Fruit fly (Drosophila melanogaster) whole organism, wandering third instar larva: Measurements from ENCODE around the gene CG2854.

Experiments used
- foxo ChIP-seq, 2 experiments: fragments of 200-800 bp; sonication (Bioruptor generic); optimal IDR thresholded peaks; 2 replicates in 1 of 2; 3 replicates in 1 of 2; lab custom pipeline; 2016 to 2017; ENCODE audit warnings: missing biosample characterization in 2 of 2, missing genetic modification characterization in 2 of 2
- psq ChIP-seq: fragments of 200-800 bp; sonication (Bioruptor generic); optimal IDR thresholded peaks from 3 replicates; lab custom pipeline; 2017; ENCODE audit warnings: missing biosample characterization, mild to moderate bottlenecking, missing genetic modification characterization, moderate library complexity
- woc ChIP-seq: sonication (Bioruptor generic); optimal IDR thresholded peaks from 2 replicates; lab custom pipeline; 2016; ENCODE audit warnings: missing biosample characterization, mild to moderate bottlenecking, missing genetic modification characterization

DNA sequence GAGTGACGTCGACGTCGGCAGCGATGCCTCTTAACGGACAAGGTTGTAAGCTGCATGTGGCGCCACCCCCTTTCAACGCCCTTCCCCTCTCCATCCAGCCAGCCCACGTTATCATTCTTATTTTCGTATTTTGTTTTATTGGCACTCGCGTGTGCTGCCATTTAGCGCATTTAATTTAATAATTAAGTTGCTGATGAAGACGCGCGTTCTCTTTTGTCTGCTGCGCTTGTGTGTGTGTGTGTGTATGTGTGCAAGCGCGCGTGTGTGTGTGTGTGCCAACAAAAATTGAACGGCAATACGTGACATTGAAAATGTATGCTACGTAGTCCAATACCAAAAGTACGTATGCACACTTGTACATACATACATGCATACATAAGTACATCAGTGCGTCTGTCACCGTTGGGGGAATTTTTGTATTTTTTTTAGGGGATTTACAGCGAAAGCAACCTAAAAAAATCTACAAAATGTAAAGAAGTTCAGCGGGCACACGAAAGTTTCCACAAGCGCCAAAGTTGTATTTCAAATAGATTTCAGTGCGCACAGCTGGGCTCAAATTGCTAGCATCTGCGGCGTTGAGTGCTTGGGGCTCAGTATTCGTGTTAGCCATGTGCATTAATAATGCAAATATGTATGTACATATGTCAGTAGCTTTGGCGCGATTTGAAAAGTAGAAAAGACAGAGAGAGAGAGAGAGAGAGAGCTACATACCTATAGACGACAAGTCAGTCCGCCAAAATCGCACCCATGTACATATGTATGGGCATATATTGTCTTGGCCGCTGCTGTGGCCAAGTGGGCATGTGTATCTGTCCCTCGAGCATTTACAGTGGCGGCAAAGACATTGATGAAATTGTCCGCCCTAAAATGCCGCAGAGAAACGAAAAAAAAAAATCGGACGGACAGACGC is 25.1 kb upstream of the CG2854 start:
- peak; percentile 62 for TF ChIP-seq psq (GFP tag; lab: Kevin White, UChicago)
- TF ChIP-seq foxo (GFP tag; optimal IDR thresholded peaks at IDR 0.05; lab: Kevin White, UChicago), result peak; percentile 16 to 79
- peak; percentile 39 for TF ChIP-seq woc (GFP tag; lab: Kevin White, UChicago)
